Worm (Caenorhabditis elegans) whole organism, mixed stage, embryonic: Measurements from ENCODE around the gene pgl-1.

Experiments used
- ham-2 ChIP-seq: fragments of 200-800 bp; sonication (Bioruptor generic); optimal IDR thresholded peaks from 2 replicates; lab custom pipeline; 2018; ENCODE audit warnings: mild to moderate bottlenecking, missing genetic modification characterization, missing compliant biosample characterization
- snpc-4 ChIP-seq: fragments of 150-350 bp; optimal IDR thresholded peaks from 2 replicates; lab custom pipeline; 2014; ENCODE audit warnings: missing biosample characterization, missing genetic modification characterization
- ztf-11 ChIP-seq: fragments of 150-350 bp; optimal IDR thresholded peaks from 2 replicates; lab custom pipeline; 2014; ENCODE audit warnings: missing biosample characterization, missing genetic modification characterization

DNA sequence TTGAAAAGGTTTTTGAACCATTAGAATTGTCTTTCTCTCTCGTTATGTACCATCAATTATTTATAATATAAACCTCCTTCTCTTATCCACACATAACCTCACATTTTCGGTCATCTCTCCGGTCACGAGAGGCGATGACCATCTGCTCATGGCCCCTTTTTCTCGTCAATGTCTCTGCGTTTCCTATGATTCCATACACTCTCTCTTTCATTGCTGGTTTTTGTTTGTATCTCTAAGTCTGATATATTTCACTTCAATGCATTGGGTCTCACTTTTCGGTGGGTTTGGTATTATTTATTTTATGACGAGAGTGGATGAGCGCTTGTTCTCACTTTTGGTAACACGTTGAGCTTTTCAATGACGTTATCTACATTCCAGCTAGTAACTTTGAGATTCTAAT, 45.9 kb upstream of the pgl-1 start:
- TF ChIP-seq ham-2 (GFP tag; lab: Kevin White, UChicago) (no peak), ztf-11 (tag; lab: Kevin White, UChicago) (no peak), snpc-4 (tag; lab: Kevin White, UChicago) (no peak)
